Fruit fly (Drosophila melanogaster): ENCODE data around the gene Oseg5.
A peak's percentile ranks its signal among the peaks of the same experiment; 100 is the strongest.

The Oseg5 gene

dm6 chr2L:20881353-20882079 is 45.9 kb upstream of the Oseg5 start (continued):
- TF ChIP-seq CG4617 (GFP tag; optimal IDR thresholded peaks at IDR 0.05; ENCODE audit: borderline replicate concordance) (no peak), MTF-1 (GFP tag; optimal IDR thresholded peaks at IDR 0.05; ENCODE audit: borderline replicate concordance) (no peak), CG4730 (GFP tag; IDR thresholded peaks at IDR 0.05) (0 out of 2 replicates have a peak, but pooled peaks have one; percentile 12), so (GFP tag; IDR thresholded peaks at IDR 0.05) (0 out of 3 replicates have a peak, but pooled peaks have one; percentile 17), lmd (GFP tag; IDR thresholded peaks at IDR 0.05) (peak; percentile 71; the same call in 1 of the 2 replicates), Atf6 (GFP tag; IDR thresholded peaks at IDR 0.05) (peak; percentile 73), sc (optimal IDR thresholded peaks at IDR 0.05) (no peak), sc (GFP tag; optimal IDR thresholded peaks at IDR 0.05) (no peak), CG34422 (GFP tag; IDR thresholded peaks at IDR 0.05) (no peak), CG6654 (GFP tag; optimal IDR thresholded peaks at IDR 0.05) (no peak), emc (GFP tag; optimal IDR thresholded peaks at IDR 0.05) (no peak), CG12219 (GFP tag; optimal IDR thresholded peaks at IDR 0.05) (no peak), tup (GFP tag; optimal IDR thresholded peaks at IDR 0.05) (peak; percentile 3), CG2889 (GFP tag; IDR thresholded peaks at IDR 0.05) (no peak), Nf-YB (GFP tag; optimal IDR thresholded peaks at IDR 0.05) (no peak), CG8290 (GFP tag; optimal IDR thresholded peaks at IDR 0.05) (no peak), CG8290 (tag; optimal IDR thresholded peaks at IDR 0.05) (peak in 1 of 2 experiments; percentile 90), bigmax (GFP tag; optimal IDR thresholded peaks at IDR 0.05) (no peak), danr (GFP tag; IDR thresholded peaks at IDR 0.05) (no peak), CG12391 (tag; optimal IDR thresholded peaks at IDR 0.05) (no peak), CG15601 (tag; optimal IDR thresholded peaks at IDR 0.05) (no peak), CG13123 (GFP tag; optimal IDR thresholded peaks at IDR 0.05) (no peak), CG17912 (GFP tag; optimal IDR thresholded peaks at IDR 0.05) (no peak), fd64A (GFP tag; optimal IDR thresholded peaks at IDR 0.05) (no peak), CG18764 (GFP tag; optimal IDR thresholded peaks at IDR 0.05) (peak; percentile 17), bowl (GFP tag; IDR thresholded peaks at IDR 0.05) (no peak), amos (GFP tag; IDR thresholded peaks at IDR 0.05; ENCODE audit: partially characterized antibody) (no peak), Asciz (GFP tag; optimal IDR thresholded peaks at IDR 0.05) (peak; percentile 29), Spps (tag; optimal IDR thresholded peaks at IDR 0.05) (no peak), Adf1 (GFP tag; IDR thresholded peaks at IDR 0.05) (peak; percentile 45), unpg (GFP tag; optimal IDR thresholded peaks at IDR 0.05) (no peak), odd (GFP tag; optimal IDR thresholded peaks at IDR 0.05) (peak; percentile 12), CG7372 (GFP tag; IDR thresholded peaks at IDR 0.05) (no peak), eyg (GFP tag; optimal IDR thresholded peaks at IDR 0.05) (peak; percentile 5), CG43689 (GFP tag; IDR thresholded peaks at IDR 0.05) (0 out of 2 replicates have a peak, but pooled peaks have one; percentile 17), CG8944 (GFP tag; optimal IDR thresholded peaks at IDR 0.05) (peak; percentile 40), hb (GFP tag; IDR thresholded peaks at IDR 0.05; ENCODE audit: partially characterized antibody) (no peak), CG8388 (GFP tag; optimal IDR thresholded peaks at IDR 0.05) (peak; percentile 18), CG4707 (GFP tag; optimal IDR thresholded peaks at IDR 0.05) (no peak), CG13296 (GFP tag; optimal IDR thresholded peaks at IDR 0.05) (peak; percentile 35), CG5180 (GFP tag; optimal IDR thresholded peaks at IDR 0.05) (peak; percentile 19), lola (GFP tag; optimal IDR thresholded peaks at IDR 0.05) (no peak), CG10366 (GFP tag; IDR thresholded peaks at IDR 0.05) (peak; percentile 55), p53 (GFP tag; optimal IDR thresholded peaks at IDR 0.05) (no peak), CG8765 (GFP tag; IDR thresholded peaks at IDR 0.05) (peak; percentile 36; the same call in 1 of the 2 replicates), zf30C (GFP tag; optimal IDR thresholded peaks at IDR 0.05) (no peak), al (GFP tag; IDR thresholded peaks at IDR 0.05) (peak; percentile 52), CG17385 (GFP tag; optimal IDR thresholded peaks at IDR 0.05) (no peak), CG7987 (GFP tag; optimal IDR thresholded peaks at IDR 0.05) (no peak)

Data from whole organism, embryonic.